Worm (Caenorhabditis elegans) whole organism, late embryonic: ENCODE data around the gene F15B9.8.

Experiments
- ama-1 ChIP-seq: fragments of 150-350 bp; optimal IDR thresholded peaks from 2 replicates; lab custom pipeline; 2014
- ceh-31 ChIP-seq: sonication (generic microtip); optimal IDR thresholded peaks from 2 replicates; lab custom pipeline; 2016; ENCODE audit warnings: missing genetic modification characterization, missing compliant biosample characterization
- ceh-34 ChIP-seq: sonication (generic microtip); optimal IDR thresholded peaks from 2 replicates; lab custom pipeline; 2016; ENCODE audit warnings: mild to moderate bottlenecking, missing genetic modification characterization, missing compliant biosample characterization
- elt-2 ChIP-seq: sonication (generic microtip); optimal IDR thresholded peaks from 2 replicates; lab custom pipeline; 2016; ENCODE audit warnings: missing genetic modification reagents, missing genetic modification characterization, missing compliant biosample characterization
- ets-4 ChIP-seq: sonication (generic microtip); optimal IDR thresholded peaks from 2 replicates; lab custom pipeline; 2016; ENCODE audit warnings: missing genetic modification characterization, missing compliant biosample characterization
- hlh-30 ChIP-seq: sonication (generic microtip); optimal IDR thresholded peaks from 2 replicates; lab custom pipeline; 2017; ENCODE audit warnings: antibody characterized with exemption, missing genetic modification characterization, missing compliant biosample characterization; ENCODE audit not compliant: insufficient read depth
- hlh-6 ChIP-seq: sonication (generic microtip); optimal IDR thresholded peaks from 2 replicates; lab custom pipeline; 2016; ENCODE audit warnings: missing genotype, missing genetic modification characterization, missing compliant biosample characterization
- nfya-1 ChIP-seq: sonication (generic microtip); optimal IDR thresholded peaks from 2 replicates; lab custom pipeline; 2017; ENCODE audit warnings: missing genetic modification characterization, mild to moderate bottlenecking, missing compliant biosample characterization, antibody characterized with exemption, moderate library complexity
- nhr-11 ChIP-seq: fragments of 150-350 bp; optimal IDR thresholded peaks from 2 replicates; lab custom pipeline; 2014; ENCODE audit warnings: missing biosample characterization, missing genetic modification characterization
- pag-3 ChIP-seq: sonication (generic microtip); optimal IDR thresholded peaks from 2 replicates; lab custom pipeline; 2016; ENCODE audit warnings: missing compliant biosample characterization, missing genetic modification characterization, borderline replicate concordance
- sox-4 ChIP-seq: sonication (generic microtip); optimal IDR thresholded peaks from 2 replicates; lab custom pipeline; 2017; ENCODE audit warnings: mild to moderate bottlenecking, missing genetic modification characterization, inconsistent platforms, missing compliant biosample characterization
- tbx-2 ChIP-seq: sonication (generic microtip); optimal IDR thresholded peaks from 2 replicates; lab custom pipeline; 2016; ENCODE audit warnings: missing genetic modification characterization, missing compliant biosample characterization
- unc-55 ChIP-seq: sonication (generic microtip); optimal IDR thresholded peaks from 2 replicates; lab custom pipeline; 2017; ENCODE audit warnings: missing biosample characterization, missing genetic modification reagents, missing genetic modification characterization

DNA sequence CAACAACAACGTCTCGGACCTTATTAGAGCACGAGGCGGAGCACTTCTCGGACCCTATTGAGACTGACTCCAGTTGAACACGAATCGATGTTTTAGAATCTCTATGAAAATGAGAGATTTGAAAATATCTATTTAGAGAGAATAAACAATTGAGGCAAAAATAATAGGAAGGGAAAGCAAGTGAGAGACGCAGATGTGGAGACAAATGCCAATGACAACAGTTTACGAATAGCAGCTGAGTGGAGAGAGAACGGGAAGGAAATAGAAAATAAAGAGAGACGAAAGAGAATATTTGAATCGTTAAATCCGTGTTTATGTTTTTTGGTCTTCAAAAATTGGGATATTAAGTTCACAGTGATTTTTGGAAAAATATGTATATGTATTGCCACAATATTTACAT is 21.5 kb downstream of the F15B9.8 start:
- no peak for TF ChIP-seq hlh-30 (tag; lab: Kevin White, UChicago)
- TF ChIP-seq tbx-2, result no peak
- TF ChIP-seq ceh-31 (tag; lab: Kevin White, UChicago), result peak; percentile 51
- peak; percentile 47 for TF ChIP-seq unc-55 (GFP tag; lab: Kevin White, UChicago)
- no peak for TF ChIP-seq ceh-34 (tag; lab: Kevin White, UChicago)
- TF ChIP-seq elt-2 (tag; lab: Kevin White, UChicago), result no peak
- TF ChIP-seq nfya-1 (tag; lab: Kevin White, UChicago), result peak; percentile 31
- no peak for TF ChIP-seq nhr-11 (tag; lab: Kevin White, UChicago)
- no peak for TF ChIP-seq ama-1
- no peak for TF ChIP-seq hlh-6 (tag; lab: Kevin White, UChicago)
- TF ChIP-seq sox-4 (tag; lab: Kevin White, UChicago), result no peak
- no peak for TF ChIP-seq ets-4 (tag; lab: Kevin White, UChicago)
- TF ChIP-seq pag-3, result no peak
